Worm (Caenorhabditis elegans) whole organism, mixed stage, embryonic: ENCODE data around the gene gst-12.

Experiments
- elt-1 ChIP-seq: sonication (generic microtip); optimal IDR thresholded peaks from 2 replicates; lab custom pipeline; 2017; ENCODE audit warnings: missing genetic modification characterization, mild to moderate bottlenecking, missing compliant biosample characterization, antibody characterized with exemption, moderate library complexity, borderline replicate concordance; ENCODE audit not compliant: insufficient read depth
- elt-3 ChIP-seq: fragments of 150-350 bp; optimal IDR thresholded peaks from 2 replicates; lab custom pipeline; 2014; ENCODE audit warnings: missing biosample characterization, missing genetic modification characterization
- lin-13 ChIP-seq: fragments of 150-350 bp; optimal IDR thresholded peaks from 2 replicates; lab custom pipeline; 2014; ENCODE audit warnings: missing biosample characterization, missing genetic modification characterization
- mls-2 ChIP-seq: sonication (generic microtip); optimal IDR thresholded peaks from 2 replicates; lab custom pipeline; 2016; ENCODE audit warnings: mild to moderate bottlenecking, missing genetic modification characterization, moderate library complexity, missing compliant biosample characterization
- nhr-28 ChIP-seq: fragments of 150-350 bp; optimal IDR thresholded peaks from 2 replicates; lab custom pipeline; 2014; ENCODE audit warnings: missing biosample characterization, missing genetic modification characterization
- nhr-76 ChIP-seq: sonication (generic microtip); optimal IDR thresholded peaks from 2 replicates; lab custom pipeline; 2017; ENCODE audit warnings: missing biosample characterization, missing genetic modification characterization
- pha-4 ChIP-seq: fragments of 150-350 bp; optimal IDR thresholded peaks from 2 replicates; lab custom pipeline; 2018; ENCODE audit warnings: missing biosample characterization, missing genetic modification reagents, missing genetic modification characterization
- unc-62 ChIP-seq: fragments of 150-350 bp; optimal IDR thresholded peaks from 2 replicates; lab custom pipeline; 2014; ENCODE audit warnings: missing biosample characterization, missing genetic modification reagents, missing genetic modification characterization
- ztf-11 ChIP-seq: fragments of 150-350 bp; optimal IDR thresholded peaks from 2 replicates; lab custom pipeline; 2014; ENCODE audit warnings: missing biosample characterization, missing genetic modification characterization

DNA sequence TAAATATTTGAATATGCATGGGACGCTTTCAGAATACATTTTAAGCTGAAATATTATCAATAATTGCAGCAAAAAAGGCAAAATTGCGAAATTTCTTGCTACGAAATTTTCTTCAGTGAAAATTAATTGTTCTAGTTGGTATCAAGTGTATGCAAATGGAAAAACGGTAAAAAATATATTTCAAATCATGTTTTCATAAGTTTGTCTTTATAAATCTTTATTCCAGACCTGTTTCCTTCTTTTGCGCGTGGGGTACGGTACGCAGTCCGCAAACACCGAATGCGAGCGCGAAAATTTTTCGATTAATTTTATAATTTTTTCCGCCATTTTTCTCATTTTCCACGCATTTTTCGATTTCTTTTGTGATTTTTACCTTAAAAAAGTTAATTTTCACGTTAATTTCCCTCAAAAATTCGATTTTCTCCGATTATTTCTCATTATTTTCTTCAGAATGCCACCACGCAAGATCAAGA is 21.3 kb downstream of the gst-12 start, which contains the start of the genes fbxc-23 and csc-1:
- no peak for TF ChIP-seq ztf-11
- TF ChIP-seq elt-3 (tag; lab: Kevin White, UChicago), result no peak
- TF ChIP-seq nhr-28, result no peak
- no peak for TF ChIP-seq mls-2 (tag; lab: Kevin White, UChicago)
- TF ChIP-seq lin-13 (tag; lab: Kevin White, UChicago), result peak; percentile 25
- no peak for TF ChIP-seq unc-62 (GFP tag; lab: Kevin White, UChicago)
- no peak for TF ChIP-seq nhr-76 (tag; lab: Kevin White, UChicago)
- no peak for TF ChIP-seq pha-4 (tag; lab: Kevin White, UChicago)
- TF ChIP-seq elt-1 (tag; lab: Kevin White, UChicago), result no peak
